Fruit fly (Drosophila melanogaster) whole organism, embryonic: ENCODE measurements around the gene Tbcd.
A peak's percentile ranks its signal among the peaks of the same experiment; 100 is the strongest.

Experiments used
- Atf6 ChIP-seq: fragments of 200-800 bp; sonication (Bioruptor generic); IDR thresholded peaks from 2 replicates; pipeline ENCODE4 v1.3.6; 2022; ENCODE audit warnings: missing biosample characterization, missing genetic modification characterization
- CG10565 ChIP-seq: fragments of 200-800 bp; sonication (Bioruptor generic); optimal IDR thresholded peaks from 3 replicates; lab custom pipeline; 2016; ENCODE audit warnings: missing biosample characterization, mild to moderate bottlenecking, missing genetic modification characterization
- CG11085 ChIP-seq: fragments of 200-800 bp; sonication (Bioruptor generic); IDR thresholded peaks from 2 replicates; pipeline ENCODE4 v1.3.6; 2022; ENCODE audit warnings: missing biosample characterization, missing genetic modification characterization
- CG11696 ChIP-seq: fragments of 200-800 bp; sonication (Bioruptor generic); IDR thresholded peaks from 2 replicates; pipeline ENCODE4 v1.3.6; 2022; ENCODE audit warnings: missing biosample characterization, missing genetic modification characterization
- CG12942 ChIP-seq: fragments of 200-800 bp; sonication (Bioruptor generic); optimal IDR thresholded peaks from 3 replicates; lab custom pipeline; 2016; ENCODE audit warnings: missing biosample characterization, missing genetic modification characterization
- CG13775 ChIP-seq: fragments of 200-800 bp; sonication (Bioruptor generic); optimal IDR thresholded peaks from 3 replicates; lab custom pipeline; 2017; ENCODE audit warnings: missing biosample characterization, mild to moderate bottlenecking, missing genetic modification characterization
- CG15269 ChIP-seq: fragments of 200-800 bp; sonication (Bioruptor generic); optimal IDR thresholded peaks from 2 replicates; lab custom pipeline; 2018; ENCODE audit warnings: missing biosample characterization, mild to moderate bottlenecking, missing genetic modification characterization, moderate library complexity
- CG15696 ChIP-seq: fragments of 200-800 bp; sonication (Bioruptor generic); optimal IDR thresholded peaks from 2 replicates; lab custom pipeline; 2019; ENCODE audit warnings: missing biosample characterization, mild to moderate bottlenecking, missing genetic modification characterization, moderate library complexity
- CG2120 ChIP-seq: fragments of 200-800 bp; sonication (Bioruptor generic); optimal IDR thresholded peaks from 3 replicates; lab custom pipeline; 2016; ENCODE audit warnings: missing biosample characterization, missing genetic modification characterization
- CG30403 ChIP-seq: fragments of 200-800 bp; sonication (Bioruptor generic); optimal IDR thresholded peaks from 3 replicates; lab custom pipeline; 2016; ENCODE audit warnings: missing biosample characterization, missing genetic modification characterization
- CG4282 ChIP-seq: fragments of 200-800 bp; sonication (Bioruptor generic); optimal IDR thresholded peaks from 2 replicates; lab custom pipeline; 2016; ENCODE audit warnings: missing biosample characterization, missing genetic modification characterization
- CG6175 ChIP-seq: fragments of 200-800 bp; sonication (Bioruptor generic); IDR thresholded peaks from 3 replicates; pipeline ENCODE4 v1.3.6; 2022; ENCODE audit warnings: missing biosample characterization, missing genetic modification characterization
- CG8089 ChIP-seq: fragments of 200-800 bp; sonication (Bioruptor generic); optimal IDR thresholded peaks from 3 replicates; lab custom pipeline; 2016; ENCODE audit warnings: missing biosample characterization, missing genetic modification characterization
- CG8478 ChIP-seq: fragments of >200 bp; optimal IDR thresholded peaks from 2 replicates; lab custom pipeline; 2018
- Dek ChIP-seq: fragments of 200-800 bp; sonication (Bioruptor generic); optimal IDR thresholded peaks from 3 replicates; lab custom pipeline; 2019; ENCODE audit warnings: missing biosample characterization, mild to moderate bottlenecking, missing genetic modification characterization, moderate library complexity
- GATAe ChIP-seq: fragments of 200-800 bp; sonication (Bioruptor generic); conservative IDR thresholded peaks from 2 replicates; pipeline ENCODE4 v1.3.6; 2022; ENCODE audit warnings: missing biosample characterization, missing genetic modification characterization
- HLHmδ ChIP-seq: fragments of 200-800 bp; sonication (Bioruptor generic); optimal IDR thresholded peaks from 2 replicates; lab custom pipeline; 2018; ENCODE audit warnings: missing biosample characterization, mild to moderate bottlenecking, missing genetic modification characterization, moderate library complexity
- Hand ChIP-seq: fragments of 200-800 bp; sonication (Bioruptor generic); optimal IDR thresholded peaks from 2 replicates; lab custom pipeline; 2017; ENCODE audit warnings: mild to moderate bottlenecking, missing biosample characterization, missing genetic modification reagents, missing genetic modification characterization
- Hr51 ChIP-seq, 2 experiments: fragments of 200-800 bp; sonication (Bioruptor generic); optimal IDR thresholded peaks; 2 replicates in 1 of 2; 3 replicates in 1 of 2; lab custom pipeline; 2016 to 2018; ENCODE audit warnings: missing biosample characterization in 2 of 2, missing genetic modification characterization in 2 of 2, mild to moderate bottlenecking in 1 of 2, moderate library complexity in 1 of 2
- Lhr ChIP-seq: fragments of 200-800 bp; sonication (Bioruptor generic); optimal IDR thresholded peaks from 3 replicates; lab custom pipeline; 2017; ENCODE audit warnings: mild to moderate bottlenecking, missing biosample characterization, missing genetic modification reagents, missing genetic modification characterization
- Lim3 ChIP-seq: fragments of 200-800 bp; sonication (Bioruptor generic); IDR thresholded peaks from 2 replicates; pipeline ENCODE4 v1.3.6; 2022; ENCODE audit warnings: missing biosample characterization, missing genetic modification characterization
- MESR4 ChIP-seq: fragments of 200-800 bp; sonication (Bioruptor generic); optimal IDR thresholded peaks from 2 replicates; lab custom pipeline; 2018; ENCODE audit warnings: missing biosample characterization, mild to moderate bottlenecking, missing genetic modification characterization, moderate library complexity
- Opbp ChIP-seq: fragments of 200-800 bp; sonication (Bioruptor generic); IDR thresholded peaks from 3 replicates; pipeline ENCODE4 v1.3.6; 2022; ENCODE audit warnings: missing biosample characterization, missing genetic modification characterization; ENCODE audit not compliant: partially characterized antibody
- Trl ChIP-seq, 3 experiments: fragments of >200 bp in 2 of 3; fragments of 200-800 bp in 1 of 3; sonication (Bioruptor generic) in 1 of 3; optimal IDR thresholded peaks; 2 replicates in 1 of 3; 3 replicates in 2 of 3; lab custom pipeline; 2016 to 2017; ENCODE audit warnings: missing biosample characterization in 1 of 3, missing genetic modification characterization in 1 of 3
- Xbp1 ChIP-seq: fragments of 200-800 bp; sonication (Bioruptor generic); optimal IDR thresholded peaks from 3 replicates; lab custom pipeline; 2016; ENCODE audit warnings: missing biosample characterization, mild to moderate bottlenecking, missing genetic modification characterization
- ato ChIP-seq: fragments of 200-800 bp; sonication (Bioruptor generic); IDR thresholded peaks from 2 replicates; pipeline ENCODE4 v1.3.6; 2022; ENCODE audit warnings: missing biosample characterization, missing genetic modification characterization; ENCODE audit not compliant: partially characterized antibody
- cato ChIP-seq: fragments of 200-800 bp; sonication (Bioruptor generic); optimal IDR thresholded peaks from 2 replicates; lab custom pipeline; 2016; ENCODE audit warnings: missing biosample characterization, missing genetic modification characterization, borderline replicate concordance
- corto ChIP-seq: fragments of 200-800 bp; sonication (Bioruptor generic); optimal IDR thresholded peaks from 2 replicates; lab custom pipeline; 2016; ENCODE audit warnings: missing biosample characterization, mild to moderate bottlenecking, missing genetic modification characterization, moderate library complexity
- crc ChIP-seq: fragments of 200-800 bp; sonication (Bioruptor generic); optimal IDR thresholded peaks from 2 replicates; lab custom pipeline; 2016; ENCODE audit warnings: missing biosample characterization, missing genetic modification characterization
- croc ChIP-seq: fragments of 200-800 bp; sonication (Bioruptor generic); conservative IDR thresholded peaks from 3 replicates; pipeline ENCODE4 v1.3.6; 2022; ENCODE audit warnings: missing biosample characterization, missing genetic modification characterization
- exex ChIP-seq: fragments of 200-800 bp; sonication (Bioruptor generic); optimal IDR thresholded peaks from 4 replicates; lab custom pipeline; 2018; ENCODE audit warnings: missing biosample characterization, mild to moderate bottlenecking, missing genetic modification characterization, moderate library complexity
- eyg ChIP-seq: fragments of 200-800 bp; sonication (Bioruptor generic); optimal IDR thresholded peaks from 3 replicates; lab custom pipeline; 2016; ENCODE audit warnings: missing biosample characterization, missing genetic modification characterization
- grau ChIP-seq: fragments of 200-800 bp; optimal IDR thresholded peaks from 3 replicates; lab custom pipeline; 2019; ENCODE audit warnings: missing biosample characterization, mild to moderate bottlenecking, missing genetic modification characterization, moderate library complexity
- grn ChIP-seq: fragments of 200-800 bp; sonication (Bioruptor generic); optimal IDR thresholded peaks from 3 replicates; lab custom pipeline; 2017; ENCODE audit warnings: missing biosample characterization, missing genetic modification characterization
- ham ChIP-seq: fragments of 200-800 bp; sonication (Bioruptor generic); IDR thresholded peaks from 2 replicates; pipeline ENCODE4 v1.3.6; 2022; ENCODE audit warnings: missing biosample characterization, missing genetic modification characterization
- hb ChIP-seq: fragments of 200-800 bp; sonication (Bioruptor generic); IDR thresholded peaks from 3 replicates; pipeline ENCODE4 v1.3.6; 2022; ENCODE audit warnings: missing biosample characterization, missing genetic modification characterization; ENCODE audit not compliant: partially characterized antibody
- insv ChIP-seq, 2 experiments: fragments of 200-800 bp; sonication (Bioruptor generic); optimal IDR thresholded peaks; 3 replicates each; lab custom pipeline; 2016 to 2018; ENCODE audit warnings: missing biosample characterization in 2 of 2, missing genetic modification characterization in 2 of 2
- lmd ChIP-seq: fragments of 200-800 bp; sonication (Bioruptor generic); IDR thresholded peaks from 2 replicates; pipeline ENCODE4 v1.3.6; 2022; ENCODE audit warnings: missing biosample characterization, missing genetic modification characterization
- ranshi ChIP-seq: fragments of 200-800 bp; sonication (Bioruptor generic); IDR thresholded peaks from 2 replicates; pipeline ENCODE4 v1.3.6; 2022; ENCODE audit warnings: missing biosample characterization, missing genetic modification characterization
- run ChIP-seq: fragments of 200-800 bp; sonication (Bioruptor generic); optimal IDR thresholded peaks from 3 replicates; lab custom pipeline; 2018; ENCODE audit warnings: missing biosample characterization, mild to moderate bottlenecking, missing genetic modification characterization
- schlank ChIP-seq: fragments of 200-800 bp; sonication (Bioruptor generic); optimal IDR thresholded peaks from 2 replicates; lab custom pipeline; 2018; ENCODE audit warnings: missing biosample characterization, mild to moderate bottlenecking, missing genetic modification characterization
- sens ChIP-seq: fragments of 200-800 bp; sonication (Bioruptor generic); peaks from one replicate; lab custom pipeline; 2016; ENCODE audit warnings: missing biosample characterization, missing genetic modification characterization
- shn ChIP-seq: fragments of 200-800 bp; sonication (Bioruptor generic); optimal IDR thresholded peaks from 3 replicates; lab custom pipeline; 2016; ENCODE audit warnings: missing biosample characterization, missing genetic modification characterization
- slou ChIP-seq: fragments of 200-800 bp; sonication (Bioruptor generic); optimal IDR thresholded peaks from 3 replicates; lab custom pipeline; 2016; ENCODE audit warnings: missing biosample characterization, missing genetic modification characterization
- sna ChIP-seq: fragments of 200-800 bp; sonication (Bioruptor generic); IDR thresholded peaks from 2 replicates; pipeline ENCODE4 v1.3.6; 2022; ENCODE audit warnings: missing biosample characterization, missing genetic modification characterization; ENCODE audit not compliant: partially characterized antibody
- sob ChIP-seq: fragments of 200-800 bp; sonication (Bioruptor generic); IDR thresholded peaks from 2 replicates; pipeline ENCODE4 v1.3.6; 2022; ENCODE audit warnings: missing biosample characterization, missing genetic modification characterization
- sqz ChIP-seq: fragments of 200-800 bp; sonication (Bioruptor generic); optimal IDR thresholded peaks from 3 replicates; lab custom pipeline; 2018; ENCODE audit warnings: missing biosample characterization, mild to moderate bottlenecking, missing genetic modification characterization
- wek ChIP-seq: fragments of 200-800 bp; sonication (Bioruptor generic); optimal IDR thresholded peaks from 3 replicates; lab custom pipeline; 2018; ENCODE audit warnings: missing biosample characterization, mild to moderate bottlenecking, missing genetic modification characterization, moderate library complexity
- zf30C ChIP-seq: fragments of 200-800 bp; sonication (Bioruptor generic); optimal IDR thresholded peaks from 3 replicates; lab custom pipeline; 2018; ENCODE audit warnings: missing biosample characterization, mild to moderate bottlenecking, missing genetic modification characterization

Gene Tbcd

dm6 chr2L:2177312-2177968, 30.1 kb downstream of the Tbcd start (continued):
- TF ChIP-seq Xbp1: peak; percentile 48
- TF ChIP-seq wek (GFP tag; lab: Kevin White, UChicago): peak; percentile 6
- peak; percentile 88 for TF ChIP-seq CG4282 (GFP tag; lab: Kevin White, UChicago)
- peak; percentile 30 for TF ChIP-seq slou (GFP tag; lab: Kevin White, UChicago)
- TF ChIP-seq CG2120: peak; percentile 75
- peak; percentile 46; the same call in 1 of the 2 replicates for TF ChIP-seq CG11696 (GFP tag; lab: Robert Waterston, UW)
- TF ChIP-seq HLHmδ: no peak
- TF ChIP-seq crc (GFP tag; lab: Kevin White, UChicago): no peak
- TF ChIP-seq Hr51 (GFP tag; optimal IDR thresholded peaks at IDR 0.05; lab: Kevin White, UChicago): peak; percentile 39 to 59
- no peak for TF ChIP-seq cato
- TF ChIP-seq Lim3 (GFP tag; lab: Robert Waterston, UW): no peak
- peak; percentile 63 for TF ChIP-seq grn
- TF ChIP-seq CG6175 (GFP tag; lab: Robert Waterston, UW): no peak
- TF ChIP-seq CG8089 (GFP tag; lab: Kevin White, UChicago): no peak
- peak; percentile 58; the same call in 1 of the 2 replicates for TF ChIP-seq Atf6 (GFP tag; lab: Robert Waterston, UW)
- peak; percentile 32; the same call in 1 of the 2 replicates for TF ChIP-seq sob (GFP tag; lab: Robert Waterston, UW)
- no peak for TF ChIP-seq Lhr
- TF ChIP-seq lmd (GFP tag; lab: Robert Waterston, UW): peak; percentile 55
- no peak for TF ChIP-seq GATAe (GFP tag; lab: Robert Waterston, UW)
- peak; percentile 8 for TF ChIP-seq run (tag; lab: Kevin White, UChicago)
- no peak for TF ChIP-seq exex
- no peak for TF ChIP-seq hb (GFP tag; lab: Robert Waterston, UW)
- TF ChIP-seq insv (GFP tag; optimal IDR thresholded peaks at IDR 0.05; lab: Kevin White, UChicago): no peak
- no peak for TF ChIP-seq schlank (tag; lab: Kevin White, UChicago)
- 0 out of 2 replicates have a peak, but pooled peaks have one; percentile 13 for TF ChIP-seq ranshi (GFP tag; lab: Robert Waterston, UW)
- peak; percentile 19 for TF ChIP-seq eyg (GFP tag; lab: Kevin White, UChicago)
- peak; percentile 53 for TF ChIP-seq corto (GFP tag; lab: Kevin White, UChicago)
- TF ChIP-seq CG15269 (tag; lab: Kevin White, UChicago): peak; percentile 39
- TF ChIP-seq Trl (optimal IDR thresholded peaks at IDR 0.05; lab: Kevin White, UChicago): no peak
- peak; percentile 41 for TF ChIP-seq Trl (GFP tag; optimal IDR thresholded peaks at IDR 0.05; lab: Kevin White, UChicago)
- no peak for TF ChIP-seq CG8478 (lab: Kevin White, UChicago)
- peak; percentile 35 for TF ChIP-seq Dek
- TF ChIP-seq CG12942: no peak
- TF ChIP-seq croc: no peak
- TF ChIP-seq shn (GFP tag; lab: Kevin White, UChicago): peak; percentile 73
- TF ChIP-seq sens (GFP tag; lab: Kevin White, UChicago): peak; percentile 80
- no peak for TF ChIP-seq CG10565
- no peak for TF ChIP-seq Opbp
- no peak for TF ChIP-seq ato (GFP tag; lab: Robert Waterston, UW)
- TF ChIP-seq ham: no peak
- no peak for TF ChIP-seq sqz (GFP tag; lab: Kevin White, UChicago)
- no peak for TF ChIP-seq CG11085
- TF ChIP-seq CG15696: no peak
- no peak for TF ChIP-seq MESR4 (GFP tag; lab: Kevin White, UChicago)
- peak; percentile 28 for TF ChIP-seq CG13775 (GFP tag; lab: Kevin White, UChicago)
- TF ChIP-seq Hand (GFP tag; lab: Kevin White, UChicago): no peak
- peak; percentile 61 for TF ChIP-seq grau
- peak; percentile 56 for TF ChIP-seq CG30403
- TF ChIP-seq zf30C: no peak
- TF ChIP-seq sna (GFP tag; lab: Robert Waterston, UW): no peak
